Worm (Caenorhabditis elegans): ENCODE results near the gene Y76B12C.8.

Y76B12C.8 gene

DNA sequence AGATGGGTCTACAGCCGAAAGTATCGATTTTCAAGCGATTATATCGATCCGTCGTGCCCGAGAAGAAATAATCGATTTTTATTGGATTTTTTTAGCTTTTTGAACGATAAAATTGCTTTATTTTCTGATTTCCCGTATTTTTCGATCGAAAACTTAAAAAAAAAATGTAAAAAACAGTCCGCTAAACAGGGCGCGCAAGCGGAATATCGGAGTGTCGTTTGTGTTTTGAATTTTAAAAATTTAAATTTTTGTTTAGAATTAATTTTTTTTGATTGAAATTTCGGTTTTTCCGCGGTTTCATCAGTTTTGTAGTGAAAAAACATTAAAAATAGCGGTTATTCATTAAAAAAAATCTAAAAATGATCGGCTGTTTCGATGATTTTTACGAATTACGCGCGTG, 9.6 kb upstream of the Y76B12C.8 start (continued):
- TF ChIP-seq ztf-6 (GFP tag; IDR thresholded peaks at IDR 0.05): no peak
- TF ChIP-seq hsf-1 (GFP tag; IDR thresholded peaks at IDR 0.05): no peak
- no peak for TF ChIP-seq dpl-1 (GFP tag; optimal IDR thresholded peaks at IDR 0.05)
- TF ChIP-seq egl-18 (GFP tag; IDR thresholded peaks at IDR 0.05): no peak
- no peak for TF ChIP-seq attf-5 (GFP tag; optimal IDR thresholded peaks at IDR 0.05)
- no peak for TF ChIP-seq hlh-12 (tag; optimal IDR thresholded peaks at IDR 0.05)
- no peak for TF ChIP-seq lin-26 (GFP tag; IDR thresholded peaks at IDR 0.05)
- no peak for TF ChIP-seq ccch-3 (GFP tag; optimal IDR thresholded peaks at IDR 0.05)
- 0 out of 2 replicates have a peak, but pooled peaks have one; percentile 11 for TF ChIP-seq madf-8 (GFP tag; conservative IDR thresholded peaks at IDR 0.05)
- TF ChIP-seq ekl-4 (GFP tag; IDR thresholded peaks at IDR 0.05): no peak
- no peak for TF ChIP-seq F22D6.2 (tag; optimal IDR thresholded peaks at IDR 0.05)
- TF ChIP-seq egl-44 (GFP tag; IDR thresholded peaks at IDR 0.05): no peak
- no peak for TF ChIP-seq ZK185.1 (tag; optimal IDR thresholded peaks at IDR 0.05; ENCODE audit: poor library complexity, severe bottlenecking)
- TF ChIP-seq somi-1 (GFP tag; optimal IDR thresholded peaks at IDR 0.05): no peak
- 0 out of 2 replicates have a peak, but pooled peaks have one; percentile 18 for TF ChIP-seq ceh-91 (GFP tag; IDR thresholded peaks at IDR 0.05)
- peak; percentile 8; the same call in 1 of the 2 replicates for TF ChIP-seq madf-6 (GFP tag; IDR thresholded peaks at IDR 0.05)
- no peak for TF ChIP-seq ceh-79 (tag; optimal IDR thresholded peaks at IDR 0.05)
- no peak for TF ChIP-seq repo-1 (tag; optimal IDR thresholded peaks at IDR 0.05)
- TF ChIP-seq T26A5.8 (tag; optimal IDR thresholded peaks at IDR 0.05): no peak

DNA sequence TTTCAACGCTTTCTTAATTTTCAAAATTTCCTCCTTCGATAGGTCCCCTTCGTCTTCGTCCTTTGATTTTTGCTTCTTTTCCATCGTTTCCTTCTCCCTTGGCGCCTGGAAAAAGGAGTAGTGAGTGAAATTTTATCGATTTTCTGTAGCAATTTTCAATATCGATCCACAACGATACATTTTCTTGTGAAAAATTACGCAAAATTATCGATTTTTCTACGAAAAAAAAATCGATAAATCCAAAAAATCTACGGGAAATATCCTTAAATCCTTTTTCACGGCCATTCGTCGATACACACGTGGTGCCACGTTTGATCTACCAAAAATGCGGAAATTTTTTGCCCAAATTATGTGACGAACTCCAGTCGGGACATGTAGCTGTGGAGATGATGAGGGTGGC, 8.7 kb upstream of the Y76B12C.8 start:
- TF ChIP-seq lin-54 (GFP tag; optimal IDR thresholded peaks at IDR 0.05) (no peak), F22D6.2 (tag; optimal IDR thresholded peaks at IDR 0.05) (no peak), B0336.3 (GFP tag; IDR thresholded peaks at IDR 0.05) (no peak), egl-18 (GFP tag; IDR thresholded peaks at IDR 0.05) (no peak), nhr-179 (tag; optimal IDR thresholded peaks at IDR 0.05) (no peak), ceh-91 (GFP tag; IDR thresholded peaks at IDR 0.05) (no peak), egl-44 (GFP tag; IDR thresholded peaks at IDR 0.05) (no peak), ztf-28 (GFP tag; IDR thresholded peaks at IDR 0.05) (no peak), rpc-1 (optimal IDR thresholded peaks at IDR 0.05) (no peak), rpc-1 (tag; optimal IDR thresholded peaks at IDR 0.05) (no peak), C17E4.6 (GFP tag; IDR thresholded peaks at IDR 0.05) (no peak), F57A8.1 (GFP tag; optimal IDR thresholded peaks at IDR 0.05) (no peak), K11D2.4 (GFP tag; IDR thresholded peaks at IDR 0.05) (no peak), aptf-2 (GFP tag; conservative IDR thresholded peaks at IDR 0.05) (no peak), F37B4.10 (GFP tag; IDR thresholded peaks at IDR 0.05) (no peak), dpl-1 (GFP tag; optimal IDR thresholded peaks at IDR 0.05) (no peak), snpc-3.4 (tag; optimal IDR thresholded peaks at IDR 0.05) (no peak), nhr-27 (tag; optimal IDR thresholded peaks at IDR 0.05) (no peak), dox-1 (GFP tag; IDR thresholded peaks at IDR 0.05) (no peak), attf-5 (GFP tag; optimal IDR thresholded peaks at IDR 0.05) (no peak)

- TF ChIP-seq lin-40 (tag; optimal IDR thresholded peaks at IDR 0.05) (no peak), atf-7 (tag; optimal IDR thresholded peaks at IDR 0.05) (no peak)
These were observed 7.5 kb upstream of the Y76B12C.8 start, which contains the start of gene Y76B12C.4 for ce11 chrIV:1972271-1972670. Gene Y76B12C.4, minus strand, starts transcription at chrIV:1972371.

DNA sequence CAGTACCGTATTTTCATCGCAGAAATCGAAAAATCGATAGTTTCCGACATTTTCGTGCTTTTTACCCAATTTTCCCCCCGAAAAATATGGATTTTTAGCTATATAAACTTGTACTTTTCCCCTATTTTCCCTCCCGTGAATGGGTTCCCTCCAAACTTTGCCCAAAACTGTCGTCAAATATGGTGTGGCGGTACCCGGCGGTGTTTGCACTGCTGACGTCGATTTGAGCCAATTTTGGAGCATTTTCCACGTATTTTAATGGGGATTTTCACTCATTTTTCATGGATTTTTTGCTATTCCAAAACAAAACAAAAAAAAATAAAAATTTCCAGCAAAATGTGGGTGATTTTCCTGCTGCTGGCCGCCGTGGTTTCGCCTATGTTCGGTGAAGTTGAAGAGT, 6.4 kb upstream of the Y76B12C.8 start, which contains the start of gene Y76B12C.3:
Gene Y76B12C.3, plus strand, starts transcription at position 334 of the 400 bp plus-strand sequence.
- no peak for TF ChIP-seq F22D6.2 (tag; optimal IDR thresholded peaks at IDR 0.05)
- TF ChIP-seq efl-1 (GFP tag; optimal IDR thresholded peaks at IDR 0.05): no peak
- no peak for TF ChIP-seq nhr-179 (tag; optimal IDR thresholded peaks at IDR 0.05)
- TF ChIP-seq athp-1 (tag; optimal IDR thresholded peaks at IDR 0.05): no peak
- no peak for TF ChIP-seq gei-17 (GFP tag; optimal IDR thresholded peaks at IDR 0.05)
- TF ChIP-seq madf-6 (GFP tag; IDR thresholded peaks at IDR 0.05): no peak
- no peak for TF ChIP-seq hsf-1 (GFP tag; IDR thresholded peaks at IDR 0.05)
- TF ChIP-seq rcor-1 (GFP tag; IDR thresholded peaks at IDR 0.05): no peak

Measured in whole organism, young adult.